Worm (Caenorhabditis elegans): Measurements from ENCODE around the gene C40A11.3.

- TF ChIP-seq sea-1 (GFP tag; conservative IDR thresholded peaks at IDR 0.05) (no peak), hmg-4 (GFP tag; optimal IDR thresholded peaks at IDR 0.05) (no peak), tbx-11 (GFP tag; IDR thresholded peaks at IDR 0.05) (no peak), aly-1 (tag; optimal IDR thresholded peaks at IDR 0.05) (no peak), pes-1 (GFP tag; IDR thresholded peaks at IDR 0.05) (no peak), ama-1 (optimal IDR thresholded peaks at IDR 0.05) (no peak), scrt-1 (GFP tag; IDR thresholded peaks at IDR 0.05) (no peak)
These were observed 6.0 kb downstream of the C40A11.3 start, which contains the start of gene C40A11.2 for ce11 chrII:2146900-2147375.
